Worm (Caenorhabditis elegans) whole organism, midembryonic: ENCODE measurements around the gene sod-4.

ENCODE experiments used
- T22C8.4 ChIP-seq: fragments of 200-800 bp; sonication (Bioruptor generic); IDR thresholded peaks from 2 replicates; pipeline ENCODE4 v1.3.6; 2022; ENCODE audit warnings: missing genetic modification characterization, missing compliant biosample characterization
- flt-1 ChIP-seq: fragments of 200-800 bp; sonication (Bioruptor generic); IDR thresholded peaks from 2 replicates; pipeline ENCODE4 v1.3.6; 2022; ENCODE audit warnings: missing genetic modification characterization, missing compliant biosample characterization
- klf-2 ChIP-seq: fragments of 200-800 bp; sonication (Bioruptor generic); conservative IDR thresholded peaks from 2 replicates; pipeline ENCODE4 v1.3.6; 2022; ENCODE audit warnings: missing genetic modification reagents, missing genetic modification characterization, missing compliant biosample characterization
- med-1 ChIP-seq: sonication (generic microtip); optimal IDR thresholded peaks from 2 replicates; lab custom pipeline; 2017; ENCODE audit warnings: missing genetic modification characterization, mild to moderate bottlenecking, missing compliant biosample characterization, antibody characterized with exemption, missing genetic modification reagents; ENCODE audit not compliant: insufficient read depth
- ref-1 ChIP-seq: fragments of 200-800 bp; sonication (Bioruptor generic); conservative IDR thresholded peaks from 2 replicates; pipeline ENCODE4 v1.3.6; 2022; ENCODE audit warnings: missing genetic modification reagents, missing genetic modification characterization, missing compliant biosample characterization
- tab-1 ChIP-seq: fragments of 200-800 bp; sonication (Bioruptor generic); IDR thresholded peaks from 2 replicates; pipeline ENCODE4 v1.3.6; 2022; ENCODE audit warnings: missing genetic modification characterization, missing compliant biosample characterization
- ztf-23 ChIP-seq: fragments of 200-800 bp; sonication (Bioruptor generic); IDR thresholded peaks from 2 replicates; pipeline ENCODE4 v1.3.6; 2022; ENCODE audit warnings: missing genetic modification reagents, missing genetic modification characterization, missing compliant biosample characterization

- no peak for TF ChIP-seq ref-1
- no peak for TF ChIP-seq med-1 (GFP tag; lab: Kevin White, UChicago)
- no peak for TF ChIP-seq flt-1 (GFP tag; lab: Robert Waterston, UW)
- no peak for TF ChIP-seq klf-2 (GFP tag; lab: Robert Waterston, UW)
- TF ChIP-seq tab-1 (GFP tag; lab: Robert Waterston, UW): no peak
- no peak for TF ChIP-seq T22C8.4
- no peak for TF ChIP-seq ztf-23 (GFP tag; lab: Robert Waterston, UW)
These were observed 49.2 kb downstream of the sod-4 start for ce11 chrIII:9450933-9451332.
